Fruit fly (Drosophila melanogaster) whole organism, pupa: ENCODE measurements around the gene nenya.
"Not testable (repeated sequence)": the region's sequence is repeated elsewhere in the genome, so short reads cannot be mapped to it uniquely, and the experiment has no call there.

Experiments used
- CG12605 ChIP-seq: fragments of 200-800 bp; sonication (Bioruptor generic); IDR thresholded peaks from 2 replicates; pipeline ENCODE4 v1.3.6; 2022; ENCODE audit warnings: missing biosample characterization, missing genetic modification characterization
- CG13204 ChIP-seq: fragments of 200-800 bp; sonication (Bioruptor generic); optimal IDR thresholded peaks from 2 replicates; lab custom pipeline; 2018; ENCODE audit warnings: missing biosample characterization, mild to moderate bottlenecking, missing genetic modification characterization, moderate library complexity
- CG4496 ChIP-seq: fragments of 200-800 bp; sonication (Bioruptor generic); IDR thresholded peaks from 3 replicates; pipeline ENCODE4 v1.3.6; 2022; ENCODE audit warnings: missing biosample characterization, missing genetic modification characterization
- CG9948 ChIP-seq: fragments of 200-800 bp; sonication (Bioruptor generic); optimal IDR thresholded peaks from 2 replicates; lab custom pipeline; 2018; ENCODE audit warnings: missing biosample characterization, mild to moderate bottlenecking, missing genetic modification characterization, moderate library complexity
- Pif1A ChIP-seq: fragments of 200-800 bp; sonication (Bioruptor generic); optimal IDR thresholded peaks from 3 replicates; lab custom pipeline; 2016; ENCODE audit warnings: missing biosample characterization, missing genetic modification characterization
- Pif1B ChIP-seq: fragments of 200-800 bp; sonication (Bioruptor generic); optimal IDR thresholded peaks from 3 replicates; lab custom pipeline; 2016; ENCODE audit warnings: missing biosample characterization, missing genetic modification characterization
- fd96Ca ChIP-seq: fragments of 200-800 bp; sonication (Bioruptor generic); IDR thresholded peaks from 3 replicates; pipeline ENCODE4 v1.3.6; 2022; ENCODE audit warnings: missing biosample characterization, missing genetic modification characterization

DNA sequence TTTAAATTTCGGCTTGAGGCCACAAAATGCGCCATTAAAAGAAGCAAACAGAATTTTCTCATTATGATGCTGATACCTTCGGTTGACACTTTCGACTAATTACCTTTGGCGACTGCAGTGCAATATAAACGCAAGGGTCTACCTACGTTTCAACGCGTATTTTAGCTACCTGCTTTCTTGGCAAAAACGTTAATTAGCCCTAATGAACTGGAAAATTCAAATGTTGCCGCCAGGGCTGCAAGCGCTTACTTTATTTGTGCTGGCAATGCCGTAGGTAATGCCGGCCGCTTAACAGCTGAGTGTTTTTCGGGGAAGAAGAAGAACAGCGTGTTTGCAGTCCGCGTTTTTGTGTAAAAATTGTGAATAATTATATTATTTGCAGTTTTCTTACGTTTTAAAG, 32.5 kb upstream of the nenya start, which contains the start of gene CG31253:
- TF ChIP-seq fd96Ca (GFP tag; lab: Robert Waterston, UW); CG4496 (GFP tag; lab: Robert Waterston, UW); Pif1B (GFP tag; lab: Kevin White, UChicago); CG9948 (tag; lab: Kevin White, UChicago); CG13204 (GFP tag; lab: Kevin White, UChicago); CG12605 (GFP tag; lab: Robert Waterston, UW); Pif1A (GFP tag; lab: Kevin White, UChicago): not testable (repeated sequence)
